Fruit fly (Drosophila melanogaster) Kc167 (cell line): ENCODE results near the gene yellow-b.

ENCODE experiments used
- h ChIP-seq: fragments of >200 bp; optimal IDR thresholded peaks from 3 replicates; lab custom pipeline; 2018; ENCODE audit warnings: missing external identifiers
- insv ChIP-seq: fragments of >200 bp; optimal IDR thresholded peaks from 3 replicates; lab custom pipeline; 2018; ENCODE audit warnings: missing external identifiers
- psq ChIP-seq: fragments of >200 bp; optimal IDR thresholded peaks from 2 replicates; lab custom pipeline; 2017; ENCODE audit warnings: missing external identifiers
- ttk ChIP-seq: sonication (Bioruptor generic); optimal IDR thresholded peaks from 2 replicates; lab custom pipeline; 2017; ENCODE audit warnings: missing external identifiers

dm6 chr2L:16732338-16732892, 21.7 kb upstream of the yellow-b start, which contains the start of gene Nubp1:
- TF ChIP-seq h (lab: Kevin White, UChicago), result no peak
- TF ChIP-seq psq, result no peak
- TF ChIP-seq insv (lab: Kevin White, UChicago), result no peak
- no peak for TF ChIP-seq ttk (lab: Kevin White, UChicago)
